Fruit fly (Drosophila melanogaster) whole organism, prepupa: ENCODE results near the gene CG5614.

Source experiments
- CG3032 ChIP-seq: fragments of 200-800 bp; optimal IDR thresholded peaks from 2 replicates; lab custom pipeline; 2019; ENCODE audit warnings: missing biosample characterization, mild to moderate bottlenecking, missing genetic modification characterization, moderate library complexity
- CG32006 ChIP-seq: fragments of 200-800 bp; sonication (Bioruptor generic); optimal IDR thresholded peaks from 3 replicates; lab custom pipeline; 2017; ENCODE audit warnings: missing biosample characterization, mild to moderate bottlenecking, missing genetic modification characterization
- CG4318 ChIP-seq: fragments of 200-800 bp; sonication (Bioruptor generic); optimal IDR thresholded peaks from 3 replicates; lab custom pipeline; 2017; ENCODE audit warnings: missing biosample characterization, mild to moderate bottlenecking, missing genetic modification characterization
- CG8119 ChIP-seq: fragments of 200-800 bp; sonication (Bioruptor generic); IDR thresholded peaks from 3 replicates; pipeline ENCODE4 v1.3.6; 2022; ENCODE audit warnings: missing biosample characterization, missing genetic modification characterization
- CG9139 ChIP-seq: fragments of 200-800 bp; sonication (Bioruptor generic); optimal IDR thresholded peaks from 3 replicates; lab custom pipeline; 2017; ENCODE audit warnings: missing biosample characterization, mild to moderate bottlenecking, missing genetic modification characterization
- Eip78C ChIP-seq: fragments of 200-800 bp; sonication (Bioruptor generic); peaks from one replicate; lab custom pipeline; 2016; ENCODE audit warnings: missing biosample characterization, missing genetic modification characterization
- Hr39 ChIP-seq: fragments of 200-800 bp; sonication (Bioruptor generic); optimal IDR thresholded peaks from 2 replicates; lab custom pipeline; 2016; ENCODE audit warnings: missing biosample characterization, missing genetic modification characterization
- Lpt ChIP-seq: fragments of 200-800 bp; sonication (Bioruptor generic); optimal IDR thresholded peaks from 3 replicates; lab custom pipeline; 2016; ENCODE audit warnings: missing biosample characterization, missing genetic modification characterization
- Sox102F ChIP-seq: fragments of 200-800 bp; sonication (Bioruptor generic); optimal IDR thresholded peaks from 2 replicates; lab custom pipeline; 2016; ENCODE audit warnings: missing biosample characterization, mild to moderate bottlenecking, missing genetic modification characterization
- Sox14 ChIP-seq: fragments of 200-800 bp; sonication (Bioruptor generic); optimal IDR thresholded peaks from 3 replicates; lab custom pipeline; 2016; ENCODE audit warnings: missing biosample characterization, missing genetic modification characterization
- achi ChIP-seq: fragments of 200-800 bp; sonication (Bioruptor generic); optimal IDR thresholded peaks from 3 replicates; lab custom pipeline; 2016; ENCODE audit warnings: missing biosample characterization, missing genetic modification characterization
- fkh ChIP-seq: fragments of 200-800 bp; sonication (Bioruptor generic); optimal IDR thresholded peaks from 3 replicates; lab custom pipeline; 2017; ENCODE audit warnings: missing biosample characterization, mild to moderate bottlenecking, missing genetic modification characterization, moderate library complexity
- spab ChIP-seq: fragments of 200-800 bp; sonication (Bioruptor generic); optimal IDR thresholded peaks from 2 replicates; lab custom pipeline; 2017; ENCODE audit warnings: missing biosample characterization, mild to moderate bottlenecking, missing genetic modification characterization, missing genetic modification reagents
- vri ChIP-seq: fragments of 200-800 bp; sonication (Bioruptor generic); optimal IDR thresholded peaks from 3 replicates; lab custom pipeline; 2016; ENCODE audit warnings: missing biosample characterization, mild to moderate bottlenecking, missing genetic modification characterization

DNA sequence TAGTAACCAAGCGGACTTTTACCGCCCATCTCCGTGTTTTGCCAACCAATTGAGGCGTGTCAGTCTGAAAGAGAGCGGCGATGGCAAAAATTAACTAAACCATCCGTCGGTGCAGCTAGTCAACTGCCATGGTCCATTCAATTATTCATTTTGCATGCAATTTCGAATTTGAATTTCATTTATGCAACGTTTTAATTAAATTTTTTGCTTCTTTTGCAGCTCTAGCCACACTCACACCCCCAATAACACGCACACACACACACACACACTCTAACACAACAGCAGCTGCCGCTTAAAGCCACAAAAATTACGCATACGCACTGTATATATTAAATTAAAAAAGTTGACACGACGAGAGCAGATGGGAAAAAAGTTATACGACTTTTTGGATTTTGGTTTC, 10.7 kb upstream of the CG5614 start:
- TF ChIP-seq Lpt (GFP tag; lab: Kevin White, UChicago), result no peak
- no peak for TF ChIP-seq spab (GFP tag; lab: Kevin White, UChicago)
- no peak for TF ChIP-seq Sox102F (GFP tag; lab: Kevin White, UChicago)
- TF ChIP-seq CG3032 (tag; lab: Kevin White, UChicago), result no peak
- TF ChIP-seq CG8119, result no peak
- no peak for TF ChIP-seq Sox14 (GFP tag; lab: Kevin White, UChicago)
- TF ChIP-seq CG9139 (GFP tag; lab: Kevin White, UChicago), result no peak
- TF ChIP-seq achi (GFP tag; lab: Kevin White, UChicago), result no peak
- no peak for TF ChIP-seq CG4318 (GFP tag; lab: Kevin White, UChicago)
- TF ChIP-seq fkh (GFP tag; lab: Kevin White, UChicago), result no peak
- no peak for TF ChIP-seq CG32006 (GFP tag; lab: Kevin White, UChicago)
- no peak for TF ChIP-seq Hr39 (GFP tag; lab: Kevin White, UChicago)
- TF ChIP-seq vri (GFP tag; lab: Kevin White, UChicago), result no peak
- no peak for TF ChIP-seq Eip78C (GFP tag; lab: Kevin White, UChicago)
